Fruit fly (Drosophila melanogaster) whole organism, wandering third instar larva: ENCODE data around the gene CG8206.

ENCODE experiments used
- Abd-B ChIP-seq: fragments of >200 bp; optimal IDR thresholded peaks from 2 replicates; lab custom pipeline; 2017; ENCODE audit warnings: missing biosample characterization, missing genetic modification characterization
- CG32264 ChIP-seq: fragments of 200-800 bp; sonication (Bioruptor generic); optimal IDR thresholded peaks from 2 replicates; lab custom pipeline; 2016; ENCODE audit warnings: missing biosample characterization, missing genetic modification characterization
- CrebA ChIP-seq: fragments of 200-800 bp; sonication (Bioruptor generic); optimal IDR thresholded peaks from 2 replicates; lab custom pipeline; 2016; ENCODE audit warnings: missing biosample characterization, mild to moderate bottlenecking, missing genetic modification characterization, borderline replicate concordance
- Dfd ChIP-seq: fragments of >200 bp; optimal IDR thresholded peaks from 2 replicates; lab custom pipeline; 2017; ENCODE audit warnings: missing biosample characterization, missing genetic modification characterization
- Dif ChIP-seq: fragments of 200-275, 200-300 bp; sonication (Bioruptor generic); optimal IDR thresholded peaks from 2 replicates; lab custom pipeline; 2018; ENCODE audit warnings: missing biosample characterization, missing genetic modification characterization; ENCODE audit not compliant: partially characterized antibody
- GATAd ChIP-seq: sonication (Bioruptor generic); optimal IDR thresholded peaks from 2 replicates; lab custom pipeline; 2016; ENCODE audit warnings: missing biosample characterization, missing genetic modification characterization
- HLH106 ChIP-seq: fragments of 200-800 bp; optimal IDR thresholded peaks from 3 replicates; lab custom pipeline; 2019; ENCODE audit warnings: missing biosample characterization, mild to moderate bottlenecking, missing genetic modification characterization, moderate library complexity
- Hnf4 ChIP-seq: fragments of 200-800 bp; sonication (Bioruptor generic); optimal IDR thresholded peaks from 2 replicates; lab custom pipeline; 2016; ENCODE audit warnings: missing biosample characterization, mild to moderate bottlenecking, missing genetic modification characterization
- Hr78 ChIP-seq: fragments of >200 bp; optimal IDR thresholded peaks from 2 replicates; lab custom pipeline; 2017; ENCODE audit warnings: missing biosample characterization, missing genetic modification characterization
- Hr83 ChIP-seq: fragments of 200-300 bp; sonication (Bioruptor generic); optimal IDR thresholded peaks from 2 replicates; lab custom pipeline; 2016; ENCODE audit warnings: missing biosample characterization, mild to moderate bottlenecking, missing genetic modification characterization, moderate library complexity; ENCODE audit not compliant: poor library complexity, severe bottlenecking
- Jra ChIP-seq: sonication (Bioruptor generic); optimal IDR thresholded peaks from 2 replicates; lab custom pipeline; 2016; ENCODE audit warnings: missing biosample characterization, missing genetic modification characterization
- Myc ChIP-seq: fragments of >200 bp; optimal IDR thresholded peaks from 2 replicates; lab custom pipeline; 2017
- N ChIP-seq: fragments of >200 bp; optimal IDR thresholded peaks from 2 replicates; lab custom pipeline; 2018; ENCODE audit warnings: missing biosample characterization, missing external identifiers, missing genetic modification characterization
- OdsH ChIP-seq: fragments of 200-800 bp; sonication (Bioruptor generic); optimal IDR thresholded peaks from 2 replicates; lab custom pipeline; 2016; ENCODE audit warnings: missing biosample characterization, mild to moderate bottlenecking, missing genetic modification characterization
- Rel ChIP-seq, 2 experiments: fragments of 200-800 bp; sonication (Bioruptor generic) in 1 of 2; optimal IDR thresholded peaks; 2 replicates in 1 of 2; 3 replicates in 1 of 2; lab custom pipeline; 2016 to 2019; ENCODE audit warnings: mild to moderate bottlenecking in 2 of 2, missing biosample characterization in 2 of 2, missing genetic modification characterization in 2 of 2, moderate library complexity in 1 of 2
- Sp1 ChIP-seq: fragments of 200-800 bp; sonication (Bioruptor generic); optimal IDR thresholded peaks from 3 replicates; lab custom pipeline; 2019; ENCODE audit warnings: missing biosample characterization, mild to moderate bottlenecking, missing genetic modification characterization, moderate library complexity
- Vsx2 ChIP-seq: fragments of 200-300, 225-300 bp; sonication (Bioruptor generic); optimal IDR thresholded peaks from 2 replicates; lab custom pipeline; 2018; ENCODE audit warnings: missing biosample characterization, missing genetic modification characterization; ENCODE audit not compliant: partially characterized antibody
- br ChIP-seq: fragments of 200-800 bp; sonication (Bioruptor generic); optimal IDR thresholded peaks from 2 replicates; lab custom pipeline; 2016; ENCODE audit warnings: missing biosample characterization, missing genetic modification characterization
- brk ChIP-seq: fragments of 200-800 bp; sonication (Bioruptor generic); optimal IDR thresholded peaks from 2 replicates; lab custom pipeline; 2016; ENCODE audit warnings: missing biosample characterization, mild to moderate bottlenecking, missing genetic modification characterization
- dl ChIP-seq, 2 experiments: fragments of 175-275, 200-275 bp in 1 of 2; fragments of 200-275 bp in 1 of 2; sonication (Bioruptor generic); optimal IDR thresholded peaks; lab custom pipeline; 2018; ENCODE audit warnings: mild to moderate bottlenecking in 2 of 2, missing biosample characterization in 2 of 2, missing genetic modification characterization in 2 of 2, moderate library complexity in 2 of 2; ENCODE audit not compliant: partially characterized antibody in 2 of 2, insufficient read depth in 1 of 2
- dmrt93B ChIP-seq: fragments of 200-800 bp; sonication (Bioruptor generic); optimal IDR thresholded peaks from 2 replicates; lab custom pipeline; 2018; ENCODE audit warnings: missing biosample characterization, mild to moderate bottlenecking, missing genetic modification characterization
- dsf ChIP-seq: sonication (Bioruptor generic); optimal IDR thresholded peaks from 2 replicates; lab custom pipeline; 2016; ENCODE audit warnings: missing biosample characterization, missing genetic modification characterization, borderline replicate concordance
- ey ChIP-seq: fragments of 200-800 bp; sonication (Bioruptor generic); optimal IDR thresholded peaks from 2 replicates; lab custom pipeline; 2016; ENCODE audit warnings: missing biosample characterization, missing genetic modification characterization
- foxo ChIP-seq, 2 experiments: fragments of 200-800 bp; sonication (Bioruptor generic); optimal IDR thresholded peaks; 2 replicates in 1 of 2; 3 replicates in 1 of 2; lab custom pipeline; 2016 to 2017; ENCODE audit warnings: missing biosample characterization in 2 of 2, missing genetic modification characterization in 2 of 2
- fru ChIP-seq: fragments of 200-800 bp; sonication (Bioruptor generic); optimal IDR thresholded peaks from 3 replicates; lab custom pipeline; 2016; ENCODE audit warnings: missing biosample characterization, mild to moderate bottlenecking, missing genetic modification characterization
- h ChIP-seq: fragments of 200-800 bp; sonication (Bioruptor generic); optimal IDR thresholded peaks from 3 replicates; lab custom pipeline; 2016; ENCODE audit warnings: missing biosample characterization, mild to moderate bottlenecking, missing genetic modification characterization
- jim ChIP-seq: fragments of 175-275, 200-325 bp; sonication (Bioruptor generic); optimal IDR thresholded peaks from 2 replicates; lab custom pipeline; 2016; ENCODE audit warnings: missing biosample characterization, mild to moderate bottlenecking, missing genetic modification characterization
- lola ChIP-seq: fragments of >200 bp; optimal IDR thresholded peaks from 2 replicates; lab custom pipeline; 2017; ENCODE audit warnings: missing biosample characterization, missing genetic modification characterization
- pan ChIP-seq: fragments of >200 bp; optimal IDR thresholded peaks from 2 replicates; lab custom pipeline; 2017
- psq ChIP-seq: fragments of 200-800 bp; sonication (Bioruptor generic); optimal IDR thresholded peaks from 3 replicates; lab custom pipeline; 2017; ENCODE audit warnings: missing biosample characterization, mild to moderate bottlenecking, missing genetic modification characterization, moderate library complexity
- rgr ChIP-seq: fragments of 200-800 bp; sonication (Bioruptor generic); optimal IDR thresholded peaks from 3 replicates; lab custom pipeline; 2016; ENCODE audit warnings: missing biosample characterization, mild to moderate bottlenecking, missing genetic modification characterization
- sage ChIP-seq: fragments of 200-800 bp; sonication (Bioruptor generic); optimal IDR thresholded peaks from 2 replicates; lab custom pipeline; 2016; ENCODE audit warnings: missing biosample characterization, mild to moderate bottlenecking, missing genetic modification characterization
- sv ChIP-seq: fragments of 200-800 bp; sonication (Bioruptor generic); optimal IDR thresholded peaks from 3 replicates; lab custom pipeline; 2016; ENCODE audit warnings: missing biosample characterization, missing genetic modification characterization
- tai ChIP-seq: sonication (Bioruptor generic); optimal IDR thresholded peaks from 2 replicates; lab custom pipeline; 2016; ENCODE audit warnings: missing biosample characterization, missing genetic modification characterization
- usp ChIP-seq: fragments of >200 bp; optimal IDR thresholded peaks from 2 replicates; lab custom pipeline; 2017; ENCODE audit warnings: missing biosample characterization, missing genetic modification characterization
- woc ChIP-seq: sonication (Bioruptor generic); optimal IDR thresholded peaks from 2 replicates; lab custom pipeline; 2016; ENCODE audit warnings: missing biosample characterization, mild to moderate bottlenecking, missing genetic modification characterization

CG8206 gene

dm6 chrX:15710751-15711179 is 28.3 kb upstream of the CG8206 start:
- peak; percentile 68 for TF ChIP-seq Myc (lab: Kevin White, UChicago)
- no peak for TF ChIP-seq Jra (GFP tag; lab: Kevin White, UChicago)

dm6 chrX:15712409-15712808 is 26.6 kb upstream of the CG8206 start, which contains the start of gene HUWE1:
HUWE1 (plus strand) TSS chrX:15712628.
- TF ChIP-seq Rel (GFP tag; optimal IDR thresholded peaks at IDR 0.05; lab: Kevin White, UChicago) (no peak), Rel (tag; optimal IDR thresholded peaks at IDR 0.05; lab: Kevin White, UChicago) (peak; percentile 27), Myc (lab: Kevin White, UChicago) (no peak), Sp1 (GFP tag; lab: Kevin White, UChicago) (peak; percentile 19), pan (no peak)

- TF ChIP-seq HLH106 (no peak), pan (no peak), psq (no peak), Abd-B (GFP tag; lab: Kevin White, UChicago) (no peak), jim (GFP tag; lab: Kevin White, UChicago) (no peak), Hr83 (GFP tag; lab: Kevin White, UChicago) (no peak), fru (GFP tag; lab: Kevin White, UChicago) (no peak), Myc (lab: Kevin White, UChicago) (no peak), Rel (GFP tag; optimal IDR thresholded peaks at IDR 0.05; lab: Kevin White, UChicago) (no peak), Rel (tag; optimal IDR thresholded peaks at IDR 0.05; lab: Kevin White, UChicago) (no peak), Vsx2 (GFP tag; lab: Kevin White, UChicago) (no peak), OdsH (no peak)
- TF ChIP-seq, all 38 proteins: peak for 0
Measured at dm6 chrX:15731968-15732367, 7.1 kb upstream of the CG8206 start, which contains the start of gene CG8191. CG8191 (plus strand) TSS chrX:15732178.

- no peak for TF ChIP-seq Jra (GFP tag; lab: Kevin White, UChicago)
- no peak for TF ChIP-seq jim (GFP tag; lab: Kevin White, UChicago)
- no peak for TF ChIP-seq pan
- TF ChIP-seq tai = no peak
- no peak for TF ChIP-seq dsf (GFP tag; lab: Kevin White, UChicago)
- no peak for TF ChIP-seq GATAd (GFP tag; lab: Kevin White, UChicago)
- no peak for TF ChIP-seq HLH106
- no peak for TF ChIP-seq Rel (GFP tag; optimal IDR thresholded peaks at IDR 0.05; lab: Kevin White, UChicago)
- TF ChIP-seq Rel (tag; optimal IDR thresholded peaks at IDR 0.05; lab: Kevin White, UChicago) = no peak
- TF ChIP-seq N (GFP tag; lab: Kevin White, UChicago) = no peak
- TF ChIP-seq psq = no peak
Measured at dm6 chrX:15733192-15733892, 5.7 kb upstream of the CG8206 start.

dm6 chrX:15733995-15734394 is 5.0 kb upstream of the CG8206 start, which contains the start of the genes CG12379 and MagR:
CG12379 (minus strand) TSS chrX:15733996.
MagR (plus strand) TSS chrX:15734270.
- TF ChIP-seq lola (no peak), tai (no peak), CrebA (no peak), Dif (GFP tag; lab: Kevin White, UChicago) (no peak), dsf (GFP tag; lab: Kevin White, UChicago) (no peak), Sp1 (GFP tag; lab: Kevin White, UChicago) (peak; percentile 69), sage (GFP tag; lab: Kevin White, UChicago) (no peak), HLH106 (peak; percentile 81), woc (GFP tag; lab: Kevin White, UChicago) (peak; percentile 88), usp (GFP tag; lab: Kevin White, UChicago) (no peak), fru (GFP tag; lab: Kevin White, UChicago) (peak; percentile 71), sv (GFP tag; lab: Kevin White, UChicago) (peak; percentile 35), ey (peak; percentile 57), Myc (lab: Kevin White, UChicago) (peak; percentile 68), Jra (GFP tag; lab: Kevin White, UChicago) (no peak), OdsH (no peak), brk (GFP tag; lab: Kevin White, UChicago) (no peak), Abd-B (GFP tag; lab: Kevin White, UChicago) (no peak), br (GFP tag; lab: Kevin White, UChicago) (peak; percentile 48), Hr83 (GFP tag; lab: Kevin White, UChicago) (no peak), Hr78 (GFP tag; lab: Kevin White, UChicago) (no peak), Rel (GFP tag; optimal IDR thresholded peaks at IDR 0.05; lab: Kevin White, UChicago) (no peak), Rel (tag; optimal IDR thresholded peaks at IDR 0.05; lab: Kevin White, UChicago) (peak; percentile 28), GATAd (GFP tag; lab: Kevin White, UChicago) (no peak), Vsx2 (GFP tag; lab: Kevin White, UChicago) (no peak), N (GFP tag; lab: Kevin White, UChicago) (no peak), rgr (GFP tag; lab: Kevin White, UChicago) (peak; percentile 53), dl (GFP tag; optimal IDR thresholded peaks at IDR 0.05; lab: Kevin White, UChicago; ENCODE audit: insufficient read depth in 1 of 2, partially characterized antibody in 2 of 2) (no peak), Dfd (GFP tag; lab: Kevin White, UChicago) (no peak), CG32264 (GFP tag; lab: Kevin White, UChicago) (no peak), h (peak; percentile 73), dmrt93B (no peak), foxo (GFP tag; optimal IDR thresholded peaks at IDR 0.05; lab: Kevin White, UChicago) (peak in 1 of 2 experiments; percentile 59), pan (no peak), Hnf4 (no peak), jim (GFP tag; lab: Kevin White, UChicago) (no peak)
